Fruit fly (Drosophila melanogaster): ENCODE results near the gene CG17806.

dm6 chr3R:17776952-17777407, 26.1 kb downstream of the CG17806 start:
- no peak for TF ChIP-seq CG8478 (optimal IDR thresholded peaks at IDR 0.05)
- TF ChIP-seq CTCF (optimal IDR thresholded peaks at IDR 0.05): no peak
